Fruit fly (Drosophila melanogaster): ENCODE results near the gene CG6813.
A peak's percentile ranks its signal among the peaks of the same experiment; 100 is the strongest.

The CG6813 gene

dm6 chr3R:11650105-11651039 lies 23.9 kb upstream of the CG6813 start, which contains the start of the genes Csk and Elp1 (continued):
- TF ChIP-seq Sox14 (GFP tag; optimal IDR thresholded peaks at IDR 0.05) (peak; percentile 41), pdm3 (GFP tag; optimal IDR thresholded peaks at IDR 0.05) (peak; percentile 44), CG6854 (GFP tag; optimal IDR thresholded peaks at IDR 0.05) (no peak), esn (GFP tag; optimal IDR thresholded peaks at IDR 0.05) (peak; percentile 66), acj6 (GFP tag; optimal IDR thresholded peaks at IDR 0.05) (peak; percentile 46), eg (GFP tag; IDR thresholded peaks at IDR 0.05) (peak; percentile 37; the same call in 1 of the 3 replicates), lz (GFP tag; optimal IDR thresholded peaks at IDR 0.05) (peak; percentile 45), Eip93F (GFP tag; optimal IDR thresholded peaks at IDR 0.05) (peak; percentile 38), CG10631 (GFP tag; optimal IDR thresholded peaks at IDR 0.05) (peak; percentile 48), CG15336 (GFP tag; IDR thresholded peaks at IDR 0.05) (no peak), CG6163 (GFP tag; IDR thresholded peaks at IDR 0.05) (no peak), CG34406 (GFP tag; optimal IDR thresholded peaks at IDR 0.05) (no peak), Lpt (GFP tag; optimal IDR thresholded peaks at IDR 0.05) (peak; percentile 2), Hr38 (GFP tag; optimal IDR thresholded peaks at IDR 0.05) (no peak), net (GFP tag; optimal IDR thresholded peaks at IDR 0.05) (peak; percentile 23), CG7368 (GFP tag; optimal IDR thresholded peaks at IDR 0.05) (no peak), CG10669 (GFP tag; optimal IDR thresholded peaks at IDR 0.05) (peak; percentile 1), spab (GFP tag; optimal IDR thresholded peaks at IDR 0.05) (no peak), ss (GFP tag; optimal IDR thresholded peaks at IDR 0.05) (peak in 1 of 2 experiments; percentile 12), CG1621 (tag; optimal IDR thresholded peaks at IDR 0.05) (no peak), Smox (GFP tag; optimal IDR thresholded peaks at IDR 0.05) (peak; percentile 29), CG4318 (GFP tag; optimal IDR thresholded peaks at IDR 0.05) (no peak), CG3919 (GFP tag; optimal IDR thresholded peaks at IDR 0.05) (peak; percentile 56), CG16779 (tag; optimal IDR thresholded peaks at IDR 0.05) (no peak), vri (GFP tag; optimal IDR thresholded peaks at IDR 0.05) (peak; percentile 10)

- TF ChIP-seq ss (GFP tag; optimal IDR thresholded peaks at IDR 0.05) (peak in 1 of 2 experiments; percentile 53), CG16779 (tag; optimal IDR thresholded peaks at IDR 0.05) (peak; percentile 59), Ets21C (GFP tag; optimal IDR thresholded peaks at IDR 0.05) (peak; percentile 88), lz (GFP tag; optimal IDR thresholded peaks at IDR 0.05) (peak; percentile 90), CG7368 (GFP tag; optimal IDR thresholded peaks at IDR 0.05) (peak; percentile 87), Hr4 (GFP tag; optimal IDR thresholded peaks at IDR 0.05) (peak; percentile 93), Hr38 (GFP tag; optimal IDR thresholded peaks at IDR 0.05) (peak; percentile 61), svp (GFP tag) (peak; percentile 94), CG11902 (GFP tag; optimal IDR thresholded peaks at IDR 0.05) (peak; percentile 89), Eip78C (GFP tag) (peak; percentile 95), fd59A (GFP tag; optimal IDR thresholded peaks at IDR 0.05) (peak; percentile 70), Gug (GFP tag; IDR thresholded peaks at IDR 0.05) (peak; percentile 83), Blimp-1 (GFP tag; optimal IDR thresholded peaks at IDR 0.05) (peak; percentile 74), CG8319 (GFP tag; optimal IDR thresholded peaks at IDR 0.05) (peak; percentile 82), CG8632 (GFP tag; optimal IDR thresholded peaks at IDR 0.05) (peak; percentile 80), CG3919 (GFP tag; optimal IDR thresholded peaks at IDR 0.05) (peak; percentile 90), spab (GFP tag; optimal IDR thresholded peaks at IDR 0.05) (peak; percentile 55), achi (GFP tag; optimal IDR thresholded peaks at IDR 0.05) (peak; percentile 84), CG6808 (GFP tag; optimal IDR thresholded peaks at IDR 0.05) (peak; percentile 73), CG31627 (GFP tag; optimal IDR thresholded peaks at IDR 0.05) (peak; percentile 94), Eip93F (GFP tag; optimal IDR thresholded peaks at IDR 0.05) (no peak), Hr39 (GFP tag; optimal IDR thresholded peaks at IDR 0.05) (peak; percentile 95), net (GFP tag; optimal IDR thresholded peaks at IDR 0.05) (peak; percentile 86), Met (GFP tag; optimal IDR thresholded peaks at IDR 0.05) (peak; percentile 87), CG11762 (GFP tag; optimal IDR thresholded peaks at IDR 0.05; ENCODE audit: insufficient read depth) (peak; percentile 83), esn (GFP tag; optimal IDR thresholded peaks at IDR 0.05) (peak; percentile 88), CG4318 (GFP tag; optimal IDR thresholded peaks at IDR 0.05) (peak; percentile 74), CG3032 (tag; optimal IDR thresholded peaks at IDR 0.05) (peak; percentile 77), Smox (GFP tag; optimal IDR thresholded peaks at IDR 0.05) (peak; percentile 85), topi (GFP tag; optimal IDR thresholded peaks at IDR 0.05) (peak; percentile 89), CG6163 (GFP tag; IDR thresholded peaks at IDR 0.05) (peak; percentile 94), acj6 (GFP tag; optimal IDR thresholded peaks at IDR 0.05) (peak; percentile 90), eg (GFP tag; IDR thresholded peaks at IDR 0.05) (peak; percentile 94), dsx (GFP tag; optimal IDR thresholded peaks at IDR 0.05; ENCODE audit: poor library complexity, severe bottlenecking) (peak; percentile 53), Eip75B (GFP tag; optimal IDR thresholded peaks at IDR 0.05) (peak; percentile 82), OdsH (GFP tag; optimal IDR thresholded peaks at IDR 0.05) (peak; percentile 89)
Observed at dm6 chr3R:11649449-11649848, 23.0 kb upstream of the CG6813 start.

All from whole organism, prepupa.